Fruit fly (Drosophila melanogaster): ENCODE data around the gene CAH2.

The CAH2 gene

DNA sequence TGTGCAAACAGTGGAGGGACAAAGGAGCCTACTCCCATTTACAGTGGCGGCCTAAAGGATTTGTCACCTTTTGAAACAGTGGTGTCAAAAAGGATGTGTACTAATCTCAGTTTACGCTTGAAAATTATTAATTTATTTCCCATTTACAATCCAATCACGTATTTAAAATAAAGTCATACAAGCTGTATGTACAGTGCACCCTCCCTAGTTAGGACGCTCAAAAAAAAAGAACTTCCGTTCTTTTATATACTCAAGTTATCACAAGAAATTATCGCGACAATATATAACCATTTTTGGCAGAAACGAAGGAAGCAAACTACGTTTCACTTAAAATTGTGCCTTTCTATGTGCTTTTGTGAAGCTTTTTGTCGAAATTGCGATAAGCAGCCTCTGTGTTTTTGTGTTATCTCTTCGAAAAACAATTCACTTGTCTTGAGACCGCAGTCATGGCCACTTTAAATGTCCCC lies 38.1 kb upstream of the CAH2 start (continued):
- TF ChIP-seq tgo (GFP tag; IDR thresholded peaks at IDR 0.05), result peak; percentile 50; the same call in 2 of the 3 replicates
- TF ChIP-seq ERR (GFP tag; optimal IDR thresholded peaks at IDR 0.05), result no peak
- no peak for TF ChIP-seq C15 (GFP tag; IDR thresholded peaks at IDR 0.05)
- peak; percentile 8 for TF ChIP-seq CG12942 (GFP tag; optimal IDR thresholded peaks at IDR 0.05)
- peak; percentile 58 for TF ChIP-seq slbo (GFP tag; IDR thresholded peaks at IDR 0.05)
- TF ChIP-seq CG9727 (GFP tag; optimal IDR thresholded peaks at IDR 0.05), result peak; percentile 44
- TF ChIP-seq unc-4 (GFP tag; IDR thresholded peaks at IDR 0.05; ENCODE audit: partially characterized antibody), result no peak
- no peak for TF ChIP-seq Rx (GFP tag; IDR thresholded peaks at IDR 0.05)
- peak; percentile 55 for TF ChIP-seq CG2712 (tag; optimal IDR thresholded peaks at IDR 0.05)
- TF ChIP-seq CG13624 (GFP tag; optimal IDR thresholded peaks at IDR 0.05), result peak; percentile 57
- peak; percentile 15 for TF ChIP-seq CG15601 (tag; optimal IDR thresholded peaks at IDR 0.05)
- TF ChIP-seq ash1 (GFP tag; optimal IDR thresholded peaks at IDR 0.05), result no peak
- no peak for TF ChIP-seq crol (GFP tag; IDR thresholded peaks at IDR 0.05)
- TF ChIP-seq Hmr (GFP tag; optimal IDR thresholded peaks at IDR 0.05), result peak; percentile 61
- 0 out of 2 replicates have a peak, but pooled peaks have one; percentile 14 for TF ChIP-seq peb (GFP tag; IDR thresholded peaks at IDR 0.05)
- no peak for TF ChIP-seq gsb (GFP tag; IDR thresholded peaks at IDR 0.05)
- peak; percentile 55; the same call in 2 of the 3 replicates for TF ChIP-seq CG17361 (GFP tag; IDR thresholded peaks at IDR 0.05)
- TF ChIP-seq CG6854 (GFP tag; optimal IDR thresholded peaks at IDR 0.05), result peak; percentile 34
- TF ChIP-seq dpn (GFP tag; optimal IDR thresholded peaks at IDR 0.05), result peak in 1 of 2 experiments; percentile 56
- TF ChIP-seq CG11723 (GFP tag; optimal IDR thresholded peaks at IDR 0.05), result peak; percentile 20
- TF ChIP-seq PHDP (tag; optimal IDR thresholded peaks at IDR 0.05), result peak; percentile 55
- peak; percentile 38 for TF ChIP-seq Antp (GFP tag; optimal IDR thresholded peaks at IDR 0.05)
- no peak for TF ChIP-seq vfl (GFP tag; optimal IDR thresholded peaks at IDR 0.05)
- TF ChIP-seq CG31388 (GFP tag; optimal IDR thresholded peaks at IDR 0.05), result no peak
- TF ChIP-seq ems (GFP tag; optimal IDR thresholded peaks at IDR 0.05), result peak; percentile 53
- no peak for TF ChIP-seq CG11456 (GFP tag; IDR thresholded peaks at IDR 0.05)
- no peak for TF ChIP-seq CG7372 (GFP tag; IDR thresholded peaks at IDR 0.05)
- peak; percentile 38 to 40 for TF ChIP-seq Pdp1 (GFP tag; optimal IDR thresholded peaks at IDR 0.05)
- TF ChIP-seq Myb (GFP tag; optimal IDR thresholded peaks at IDR 0.05), result peak; percentile 57
- TF ChIP-seq CG3407 (GFP tag; optimal IDR thresholded peaks at IDR 0.05), result peak; percentile 31
- TF ChIP-seq crp (GFP tag; optimal IDR thresholded peaks at IDR 0.05), result no peak
- TF ChIP-seq CG8281 (tag; optimal IDR thresholded peaks at IDR 0.05), result no peak
- no peak for TF ChIP-seq kay (GFP tag; optimal IDR thresholded peaks at IDR 0.05)
- TF ChIP-seq CG2120 (GFP tag; optimal IDR thresholded peaks at IDR 0.05), result peak; percentile 71
- TF ChIP-seq CoRest (tag; optimal IDR thresholded peaks at IDR 0.05), result peak; percentile 68
- TF ChIP-seq Sox102F (GFP tag; optimal IDR thresholded peaks at IDR 0.05), result no peak
- no peak for TF ChIP-seq CG8290 (GFP tag; optimal IDR thresholded peaks at IDR 0.05)
- TF ChIP-seq CG8290 (tag; optimal IDR thresholded peaks at IDR 0.05), result no peak
- TF ChIP-seq CG8089 (GFP tag; optimal IDR thresholded peaks at IDR 0.05), result peak; percentile 8
- peak; percentile 36 for TF ChIP-seq fd96Cb (tag; optimal IDR thresholded peaks at IDR 0.05)
- no peak for TF ChIP-seq sc (optimal IDR thresholded peaks at IDR 0.05)
- TF ChIP-seq sc (GFP tag; optimal IDR thresholded peaks at IDR 0.05), result no peak
- TF ChIP-seq Fer2 (tag; optimal IDR thresholded peaks at IDR 0.05), result no peak
- peak; percentile 53 for TF ChIP-seq org-1 (GFP tag; optimal IDR thresholded peaks at IDR 0.05)
- peak in 1 of 3 experiments; percentile 11 for TF ChIP-seq lola (GFP tag; optimal IDR thresholded peaks at IDR 0.05)
- TF ChIP-seq Elba2 (GFP tag; optimal IDR thresholded peaks at IDR 0.05), result no peak
- peak; percentile 60 for TF ChIP-seq ind (GFP tag; optimal IDR thresholded peaks at IDR 0.05)
- TF ChIP-seq Hr3 (GFP tag; optimal IDR thresholded peaks at IDR 0.05), result peak; percentile 16
- no peak for TF ChIP-seq kni (GFP tag; optimal IDR thresholded peaks at IDR 0.05)
- peak; percentile 34 for TF ChIP-seq CG10274 (GFP tag; optimal IDR thresholded peaks at IDR 0.05)
- peak; percentile 41 for TF ChIP-seq run (tag; optimal IDR thresholded peaks at IDR 0.05)
